Fruit fly (Drosophila melanogaster) whole organism, adult: ENCODE data around the gene CG14356.

Experiments
- kay ChIP-seq: fragments of 200-800 bp; sonication (Bioruptor generic); peaks from one replicate; lab custom pipeline; 2016; ENCODE audit warnings: missing biosample characterization, missing genetic modification characterization, borderline replicate concordance
- pad ChIP-seq: fragments of 200-800 bp; sonication (Bioruptor generic); optimal IDR thresholded peaks from 3 replicates; lab custom pipeline; 2017; ENCODE audit warnings: missing biosample characterization, missing genetic modification characterization, mild to moderate bottlenecking, moderate library complexity, missing genetic modification reagents

DNA sequence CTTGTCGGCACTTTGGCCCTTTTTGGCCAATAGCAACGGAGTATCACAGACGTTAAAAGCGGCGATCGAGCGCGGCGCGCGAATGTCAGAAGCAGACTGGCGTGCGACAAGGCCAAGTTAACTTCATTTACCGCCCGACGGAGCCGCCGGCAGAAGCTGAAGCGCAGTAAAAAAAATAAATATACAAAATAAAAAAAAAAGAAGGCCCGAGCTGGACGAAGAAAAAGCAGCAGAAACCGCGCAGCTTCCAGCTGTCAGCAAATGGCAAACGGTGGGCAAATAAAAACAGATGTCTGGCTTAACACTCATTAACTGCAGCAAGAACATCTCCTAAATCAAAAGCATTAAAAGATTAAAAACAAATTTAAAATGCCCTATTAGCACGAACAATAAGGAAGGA, at the start of gene CG14356:
- TF ChIP-seq kay: no peak
- no peak for TF ChIP-seq pad (GFP tag; lab: Kevin White, UChicago)
